Worm (Caenorhabditis elegans) whole organism, L1 larva: ENCODE data around the gene Y41D4B.24.

Experiments used
- egl-27 ChIP-seq, 2 experiments: fragments of 150-350 bp in 1 of 2; sonication (generic microtip); optimal IDR thresholded peaks; 3 replicates each; lab custom pipeline; 2017 to 2018; ENCODE audit warnings: missing biosample characterization in 2 of 2, missing genetic modification characterization in 2 of 2, missing genetic modification reagents in 2 of 2
- lsy-2 ChIP-seq, 2 experiments: fragments of 150-350 bp; optimal IDR thresholded peaks; 2 replicates each; lab custom pipeline; 2014; ENCODE audit warnings: missing biosample characterization in 2 of 2, missing genetic modification characterization in 2 of 2
- sptf-1 ChIP-seq: fragments of 150-350 bp; optimal IDR thresholded peaks from 2 replicates; lab custom pipeline; 2014; ENCODE audit warnings: missing biosample characterization, missing genetic modification characterization
- ztf-4 ChIP-seq: fragments of 150-350 bp; optimal IDR thresholded peaks from 2 replicates; lab custom pipeline; 2014; ENCODE audit warnings: missing biosample characterization, missing genetic modification characterization

ce11 chrIV:1722953-1723352, 41.0 kb upstream of the Y41D4B.24 start:
- no peak for TF ChIP-seq ztf-4
- TF ChIP-seq egl-27 (tag; optimal IDR thresholded peaks at IDR 0.05; lab: Kevin White, UChicago): no peak
- TF ChIP-seq lsy-2 (tag; optimal IDR thresholded peaks at IDR 0.05; lab: Kevin White, UChicago): no peak
- TF ChIP-seq sptf-1 (tag; lab: Kevin White, UChicago): no peak
